Fruit fly (Drosophila melanogaster) whole organism, adult: ENCODE results near the gene CG7573.
A peak's percentile ranks its signal among the peaks of the same experiment; 100 is the strongest.

Source experiments
- CG12768 ChIP-seq: fragments of 200-800 bp; sonication (Bioruptor generic); optimal IDR thresholded peaks from 2 replicates; lab custom pipeline; 2017; ENCODE audit warnings: missing biosample characterization, missing genetic modification characterization, mild to moderate bottlenecking, moderate library complexity, missing genetic modification reagents
- CG14711 ChIP-seq: fragments of 200-800 bp; sonication (Bioruptor generic); optimal IDR thresholded peaks from 2 replicates; lab custom pipeline; 2018; ENCODE audit warnings: missing biosample characterization, mild to moderate bottlenecking, missing genetic modification characterization, moderate library complexity
- CG7045 ChIP-seq: fragments of 200-800 bp; sonication (Bioruptor generic); optimal IDR thresholded peaks from 2 replicates; lab custom pipeline; 2017; ENCODE audit warnings: missing biosample characterization, mild to moderate bottlenecking, missing genetic modification characterization
- kay ChIP-seq: fragments of 200-800 bp; sonication (Bioruptor generic); peaks from one replicate; lab custom pipeline; 2016; ENCODE audit warnings: missing biosample characterization, missing genetic modification characterization, borderline replicate concordance
- ovo ChIP-seq: fragments of 200-800 bp; sonication (Bioruptor generic); optimal IDR thresholded peaks from 2 replicates; lab custom pipeline; 2016; ENCODE audit warnings: missing biosample characterization, missing genetic modification characterization

DNA sequence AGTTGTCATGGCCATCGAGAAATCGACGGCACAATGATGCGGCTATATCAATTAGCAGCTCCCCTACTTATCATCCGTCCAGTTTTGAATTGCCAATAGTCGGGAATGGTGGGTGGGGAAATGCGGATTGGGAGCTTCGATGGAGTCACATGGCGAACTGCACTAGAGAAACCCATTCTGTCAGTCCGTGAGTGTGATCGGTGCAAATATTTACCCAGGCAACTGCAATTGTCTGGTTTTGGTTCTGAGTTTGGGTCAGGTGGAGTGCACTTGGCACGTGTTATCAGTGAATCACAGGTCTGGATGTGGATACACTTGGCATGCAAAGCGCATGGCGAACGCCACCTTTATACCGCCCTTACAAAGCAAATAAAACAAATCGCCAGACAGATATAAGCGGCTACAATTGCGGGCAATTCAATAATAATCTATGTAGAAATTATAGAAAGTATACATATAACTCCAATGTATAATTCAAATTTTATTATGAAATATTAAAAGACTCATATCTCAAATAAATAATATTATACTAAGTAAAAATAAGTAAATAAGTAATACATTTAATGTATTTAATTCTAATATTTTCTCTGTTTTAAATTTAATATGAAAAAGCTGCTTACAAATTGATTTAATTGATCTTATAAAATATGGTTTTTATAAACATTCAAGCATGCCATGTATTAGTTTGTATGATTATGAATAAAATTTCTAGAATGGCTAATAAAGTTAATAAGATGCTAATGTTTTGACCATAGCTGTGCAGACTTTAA is 39.1 kb upstream of the CG7573 start:
- TF ChIP-seq kay (peak; percentile 79), ovo (GFP tag; lab: Kevin White, UChicago) (no peak), CG12768 (GFP tag; lab: Kevin White, UChicago) (peak; percentile 83), CG14711 (peak; percentile 76), CG7045 (GFP tag; lab: Kevin White, UChicago) (peak; percentile 3)
